Worm (Caenorhabditis elegans): ENCODE results near the gene Y51H7C.8.

DNA sequence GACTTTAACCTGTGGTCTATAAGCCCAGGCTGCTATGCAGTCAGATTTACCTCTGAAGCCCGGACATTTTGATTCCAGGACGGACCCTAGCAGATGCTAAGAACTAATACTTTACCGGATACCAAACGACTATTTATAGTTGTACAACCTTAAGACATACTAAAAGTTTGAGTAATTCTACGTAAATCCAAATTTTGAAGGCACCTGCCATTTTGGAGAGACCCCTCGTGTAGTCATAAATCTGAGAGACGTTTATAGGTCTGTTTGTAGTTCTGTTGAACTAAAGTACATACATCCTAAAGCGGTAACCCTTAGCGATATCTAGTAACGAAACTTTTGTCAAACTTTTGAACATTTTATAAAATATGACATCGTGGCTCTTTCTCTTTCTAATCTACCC is 3.2 kb upstream of the Y51H7C.8 start, which contains the start of gene F54D12.2:
- TF ChIP-seq dpl-1 (GFP tag; optimal IDR thresholded peaks at IDR 0.05) (no peak), ama-1 (optimal IDR thresholded peaks at IDR 0.05) (no peak), aly-2 (tag; optimal IDR thresholded peaks at IDR 0.05) (no peak), gei-8 (GFP tag; optimal IDR thresholded peaks at IDR 0.05) (no peak), mxl-3 (GFP tag; optimal IDR thresholded peaks at IDR 0.05) (no peak), mep-1 (tag; optimal IDR thresholded peaks at IDR 0.05) (no peak)

Data from whole organism, L4 larva.